Fruit fly (Drosophila melanogaster) whole organism, embryonic: ENCODE measurements around the gene Pka-C1.
A peak's percentile ranks its signal among the peaks of the same experiment; 100 is the strongest.

Experiments
- B-H2 ChIP-seq: fragments of 200-800 bp; sonication (Bioruptor generic); optimal IDR thresholded peaks from 2 replicates; lab custom pipeline; 2018; ENCODE audit warnings: missing biosample characterization, mild to moderate bottlenecking, missing genetic modification characterization
- C15 ChIP-seq: fragments of 200-800 bp; sonication (Bioruptor generic); IDR thresholded peaks from 3 replicates; pipeline ENCODE4 v1.3.6; 2022; ENCODE audit warnings: missing biosample characterization, missing genetic modification characterization
- CG11085 ChIP-seq: fragments of 200-800 bp; sonication (Bioruptor generic); IDR thresholded peaks from 2 replicates; pipeline ENCODE4 v1.3.6; 2022; ENCODE audit warnings: missing biosample characterization, missing genetic modification characterization
- CG11093 ChIP-seq: fragments of 200-800 bp; sonication (Bioruptor generic); IDR thresholded peaks from 3 replicates; pipeline ENCODE4 v1.3.6; 2022; ENCODE audit warnings: missing biosample characterization, missing genetic modification characterization
- CG11247 ChIP-seq: fragments of 200-800 bp; sonication (Bioruptor generic); IDR thresholded peaks from 2 replicates; pipeline ENCODE4 v1.3.6; 2022; ENCODE audit warnings: missing biosample characterization, missing genetic modification characterization
- CG11560 ChIP-seq: fragments of 200-800 bp; sonication (Bioruptor generic); IDR thresholded peaks from 3 replicates; pipeline ENCODE4 v1.3.6; 2022; ENCODE audit warnings: missing biosample characterization, missing genetic modification characterization
- CG11695 ChIP-seq: fragments of 200-800 bp; sonication (Bioruptor generic); IDR thresholded peaks from 3 replicates; pipeline ENCODE4 v1.3.6; 2022; ENCODE audit warnings: missing biosample characterization, missing genetic modification characterization
- CG12299 ChIP-seq: fragments of 200-800 bp; sonication (Bioruptor generic); optimal IDR thresholded peaks from 2 replicates; lab custom pipeline; 2018; ENCODE audit warnings: missing biosample characterization, mild to moderate bottlenecking, missing genetic modification characterization
- CG16779 ChIP-seq: fragments of 200-800 bp; sonication (Bioruptor generic); IDR thresholded peaks from 2 replicates; pipeline ENCODE4 v1.3.6; 2022; ENCODE audit warnings: missing biosample characterization, missing genetic modification characterization
- CG17328 ChIP-seq: fragments of 200-800 bp; sonication (Bioruptor generic); IDR thresholded peaks from 2 replicates; pipeline ENCODE4 v1.3.6; 2022; ENCODE audit warnings: missing biosample characterization, missing genetic modification characterization
- CG17385 ChIP-seq: fragments of 200-800 bp; sonication (Bioruptor generic); optimal IDR thresholded peaks from 3 replicates; lab custom pipeline; 2018; ENCODE audit warnings: missing biosample characterization, mild to moderate bottlenecking, missing genetic modification characterization
- CG2120 ChIP-seq: fragments of 200-800 bp; sonication (Bioruptor generic); optimal IDR thresholded peaks from 3 replicates; lab custom pipeline; 2016; ENCODE audit warnings: missing biosample characterization, missing genetic modification characterization
- CG32532 ChIP-seq: fragments of 200-800 bp; sonication (Bioruptor generic); IDR thresholded peaks from 2 replicates; pipeline ENCODE4 v1.3.6; 2022; ENCODE audit warnings: missing biosample characterization, missing genetic modification characterization
- CG32772 ChIP-seq: fragments of 200-800 bp; sonication (Bioruptor generic); IDR thresholded peaks from 2 replicates; pipeline ENCODE4 v1.3.6; 2022; ENCODE audit warnings: missing biosample characterization, missing genetic modification characterization
- CG34422 ChIP-seq: fragments of 200-800 bp; sonication (Bioruptor generic); IDR thresholded peaks from 3 replicates; pipeline ENCODE4 v1.3.6; 2022; ENCODE audit warnings: missing biosample characterization, missing genetic modification characterization
- CG4424 ChIP-seq: fragments of 200-800 bp; sonication (Bioruptor generic); optimal IDR thresholded peaks from 3 replicates; lab custom pipeline; 2016; ENCODE audit warnings: missing biosample characterization, missing genetic modification characterization
- CG6854 ChIP-seq: fragments of 200-800 bp; sonication (Bioruptor generic); optimal IDR thresholded peaks from 3 replicates; lab custom pipeline; 2017; ENCODE audit warnings: missing biosample characterization, mild to moderate bottlenecking, missing genetic modification characterization
- CG7786 ChIP-seq: fragments of 200-800 bp; sonication (Bioruptor generic); optimal IDR thresholded peaks from 2 replicates; lab custom pipeline; 2016; ENCODE audit warnings: missing biosample characterization, missing genetic modification characterization
- CG7987 ChIP-seq: fragments of 200-800 bp; sonication (Bioruptor generic); optimal IDR thresholded peaks from 2 replicates; lab custom pipeline; 2018; ENCODE audit warnings: missing biosample characterization, mild to moderate bottlenecking, missing genetic modification characterization, moderate library complexity
- CHES-1-like ChIP-seq: fragments of 200-800 bp; sonication (Bioruptor generic); optimal IDR thresholded peaks from 2 replicates; lab custom pipeline; 2016; ENCODE audit warnings: missing biosample characterization, missing genetic modification characterization
- Dip3 ChIP-seq: fragments of 200-800 bp; sonication (Bioruptor generic); optimal IDR thresholded peaks from 3 replicates; lab custom pipeline; 2016; ENCODE audit warnings: missing biosample characterization, missing genetic modification characterization
- Doc2 ChIP-seq: fragments of 200-800 bp; sonication (Bioruptor generic); IDR thresholded peaks from 2 replicates; pipeline ENCODE4 v1.3.6; 2022; ENCODE audit warnings: missing biosample characterization, missing genetic modification characterization
- GATAe ChIP-seq: fragments of 200-800 bp; sonication (Bioruptor generic); conservative IDR thresholded peaks from 2 replicates; pipeline ENCODE4 v1.3.6; 2022; ENCODE audit warnings: missing biosample characterization, missing genetic modification characterization
- HLH3B ChIP-seq: fragments of 200-800 bp; sonication (Bioruptor generic); IDR thresholded peaks from 2 replicates; pipeline ENCODE4 v1.3.6; 2022; ENCODE audit warnings: missing biosample characterization, missing genetic modification characterization
- HmgZ ChIP-seq: fragments of 200-800 bp; sonication (Bioruptor generic); optimal IDR thresholded peaks from 2 replicates; lab custom pipeline; 2018; ENCODE audit warnings: missing biosample characterization, mild to moderate bottlenecking, missing genetic modification characterization
- Hmr ChIP-seq: fragments of 200-800 bp; sonication (Bioruptor generic); optimal IDR thresholded peaks from 3 replicates; lab custom pipeline; 2017; ENCODE audit warnings: mild to moderate bottlenecking, missing biosample characterization, missing genetic modification reagents, missing genetic modification characterization
- Lhr ChIP-seq: fragments of 200-800 bp; sonication (Bioruptor generic); optimal IDR thresholded peaks from 3 replicates; lab custom pipeline; 2017; ENCODE audit warnings: mild to moderate bottlenecking, missing biosample characterization, missing genetic modification reagents, missing genetic modification characterization
- Mes4 ChIP-seq: fragments of 200-800 bp; sonication (Bioruptor generic); optimal IDR thresholded peaks from 2 replicates; lab custom pipeline; 2016; ENCODE audit warnings: missing biosample characterization, missing genetic modification characterization
- Rfx ChIP-seq: fragments of 200-800 bp; sonication (Bioruptor generic); IDR thresholded peaks from 2 replicates; pipeline ENCODE4 v1.3.6; 2022; ENCODE audit warnings: missing biosample characterization, missing genetic modification characterization
- Scr ChIP-seq: fragments of 200-800 bp; sonication (Bioruptor generic); IDR thresholded peaks from 2 replicates; pipeline ENCODE4 v1.3.6; 2022; ENCODE audit warnings: missing biosample characterization, missing genetic modification characterization; ENCODE audit not compliant: partially characterized antibody
- Usf ChIP-seq: fragments of 200-800 bp; sonication (Bioruptor generic); optimal IDR thresholded peaks from 2 replicates; lab custom pipeline; 2017; ENCODE audit warnings: missing genotype, missing biosample characterization, missing genetic modification characterization
- Xbp1 ChIP-seq: fragments of 200-800 bp; sonication (Bioruptor generic); optimal IDR thresholded peaks from 3 replicates; lab custom pipeline; 2016; ENCODE audit warnings: missing biosample characterization, mild to moderate bottlenecking, missing genetic modification characterization
- Xrp1 ChIP-seq: fragments of 200-800 bp; sonication (Bioruptor generic); IDR thresholded peaks from 2 replicates; pipeline ENCODE4 v1.3.6; 2022; ENCODE audit warnings: missing biosample characterization, missing genetic modification characterization
- az2 ChIP-seq: fragments of 200-800 bp; sonication (Bioruptor generic); optimal IDR thresholded peaks from 3 replicates; lab custom pipeline; 2016; ENCODE audit warnings: missing biosample characterization, missing genetic modification characterization
- bsh ChIP-seq, 2 experiments: fragments of 200-800 bp; sonication (Bioruptor generic); optimal IDR thresholded peaks; 2 replicates each; lab custom pipeline; 2017 to 2018; ENCODE audit warnings: mild to moderate bottlenecking in 2 of 2, missing biosample characterization in 2 of 2, missing genetic modification characterization in 2 of 2, moderate library complexity in 1 of 2
- cas ChIP-seq: fragments of 200-800 bp; sonication (Bioruptor generic); IDR thresholded peaks from 2 replicates; pipeline ENCODE4 v1.3.6; 2022; ENCODE audit warnings: missing biosample characterization, missing genetic modification characterization
- chn ChIP-seq: fragments of 200-800 bp; sonication (Bioruptor generic); optimal IDR thresholded peaks from 2 replicates; lab custom pipeline; 2016; ENCODE audit warnings: missing biosample characterization, missing genetic modification characterization
- dmrt99B ChIP-seq: fragments of 200-800 bp; sonication (Bioruptor generic); optimal IDR thresholded peaks from 2 replicates; lab custom pipeline; 2018; ENCODE audit warnings: missing biosample characterization, mild to moderate bottlenecking, missing genetic modification characterization, moderate library complexity
- dpn ChIP-seq, 2 experiments: fragments of 200-800 bp; sonication (Bioruptor generic); optimal IDR thresholded peaks; 3 replicates each; lab custom pipeline; 2016; ENCODE audit warnings: missing biosample characterization in 2 of 2, missing genetic modification characterization in 2 of 2
- en ChIP-seq: fragments of 200-800 bp; sonication (Bioruptor generic); optimal IDR thresholded peaks from 2 replicates; lab custom pipeline; 2016; ENCODE audit warnings: missing biosample characterization, missing genetic modification characterization
- ewg ChIP-seq: fragments of 200-800 bp; sonication (Bioruptor generic); optimal IDR thresholded peaks from 3 replicates; lab custom pipeline; 2017; ENCODE audit warnings: mild to moderate bottlenecking, missing biosample characterization, missing genetic modification reagents, missing genetic modification characterization
- exex ChIP-seq: fragments of 200-800 bp; sonication (Bioruptor generic); optimal IDR thresholded peaks from 4 replicates; lab custom pipeline; 2018; ENCODE audit warnings: missing biosample characterization, mild to moderate bottlenecking, missing genetic modification characterization, moderate library complexity
- fd96Cb ChIP-seq: fragments of 200-800 bp; sonication (Bioruptor generic); optimal IDR thresholded peaks from 2 replicates; lab custom pipeline; 2018; ENCODE audit warnings: missing biosample characterization, mild to moderate bottlenecking, missing genetic modification characterization, moderate library complexity
- gt ChIP-seq: fragments of 200-800 bp; sonication (Bioruptor generic); IDR thresholded peaks from 2 replicates; pipeline ENCODE4 v1.3.6; 2022; ENCODE audit warnings: missing biosample characterization, missing genetic modification characterization
- jing ChIP-seq: fragments of 200-800 bp; sonication (Bioruptor generic); optimal IDR thresholded peaks from 2 replicates; lab custom pipeline; 2018; ENCODE audit warnings: missing biosample characterization, mild to moderate bottlenecking, missing genetic modification characterization
- onecut ChIP-seq: fragments of 200-800 bp; sonication (Bioruptor generic); IDR thresholded peaks from 2 replicates; pipeline ENCODE4 v1.3.6; 2022; ENCODE audit warnings: missing biosample characterization, missing genetic modification characterization
- pum ChIP-seq: fragments of 200-800 bp; sonication (Bioruptor generic); optimal IDR thresholded peaks from 2 replicates; lab custom pipeline; 2016; ENCODE audit warnings: missing biosample characterization, missing genetic modification characterization
- row ChIP-seq: fragments of 200-800 bp; sonication (Bioruptor generic); IDR thresholded peaks from 3 replicates; pipeline ENCODE4 v1.3.6; 2022; ENCODE audit warnings: missing biosample characterization, missing genetic modification characterization
- slbo ChIP-seq: fragments of 200-800 bp; sonication (Bioruptor generic); IDR thresholded peaks from 2 replicates; pipeline ENCODE4 v1.3.6; 2022; ENCODE audit warnings: missing biosample characterization, missing genetic modification characterization
- sqz ChIP-seq: fragments of 200-800 bp; sonication (Bioruptor generic); optimal IDR thresholded peaks from 3 replicates; lab custom pipeline; 2018; ENCODE audit warnings: missing biosample characterization, mild to moderate bottlenecking, missing genetic modification characterization
- ttk ChIP-seq: fragments of 200-800 bp; sonication (Bioruptor generic); IDR thresholded peaks from 2 replicates; pipeline ENCODE4 v2.1.2; 2022; ENCODE audit warnings: missing biosample characterization, missing genetic modification characterization
- wor ChIP-seq: fragments of 200-800 bp; sonication (Bioruptor generic); IDR thresholded peaks from 2 replicates; pipeline ENCODE4 v1.3.6; 2022; ENCODE audit warnings: missing biosample characterization, missing genetic modification characterization

Pka-C1 gene

dm6 chr2L:9660516-9660920 lies 38.6 kb downstream of the Pka-C1 start (continued):
- TF ChIP-seq Scr, result no peak
- TF ChIP-seq Doc2 (GFP tag; lab: Robert Waterston, UW), result no peak
- TF ChIP-seq Usf (GFP tag; lab: Kevin White, UChicago), result peak; percentile 23
- peak; percentile 81 for TF ChIP-seq CG17385
- peak; percentile 43 for TF ChIP-seq exex
- TF ChIP-seq cas (GFP tag; lab: Robert Waterston, UW), result no peak
- peak; percentile 53 for TF ChIP-seq GATAe (GFP tag; lab: Robert Waterston, UW)
- no peak for TF ChIP-seq chn (GFP tag; lab: Kevin White, UChicago)
- TF ChIP-seq Lhr, result no peak
- peak; percentile 15 for TF ChIP-seq CG7987 (GFP tag; lab: Kevin White, UChicago)
- peak; percentile 57 for TF ChIP-seq Xbp1 (GFP tag; lab: Kevin White, UChicago)
- TF ChIP-seq slbo (GFP tag; lab: Robert Waterston, UW), result peak; percentile 82
- peak; percentile 72 for TF ChIP-seq Rfx (GFP tag; lab: Robert Waterston, UW)
- TF ChIP-seq row (GFP tag; lab: Robert Waterston, UW), result peak; percentile 87
- peak; percentile 50; the same call in 1 of the 3 replicates for TF ChIP-seq C15 (GFP tag; lab: Robert Waterston, UW)
- TF ChIP-seq CG32532 (GFP tag; lab: Robert Waterston, UW), result peak; percentile 81
- TF ChIP-seq CG34422, result peak; percentile 63; the same call in 2 of the 3 replicates
- peak; percentile 36 for TF ChIP-seq sqz (GFP tag; lab: Kevin White, UChicago)
- TF ChIP-seq dmrt99B (tag; lab: Kevin White, UChicago), result peak; percentile 88
- peak; percentile 65 for TF ChIP-seq B-H2 (GFP tag; lab: Kevin White, UChicago)
- TF ChIP-seq CG16779, result peak; percentile 53; the same call in 1 of the 2 replicates
- peak; percentile 35 for TF ChIP-seq pum (GFP tag; lab: Kevin White, UChicago)
- peak; percentile 63 for TF ChIP-seq CG7786 (GFP tag; lab: Kevin White, UChicago)
- TF ChIP-seq HLH3B (GFP tag; lab: Robert Waterston, UW), result peak; percentile 66
- peak; percentile 64; the same call in 2 of the 3 replicates for TF ChIP-seq CG11560 (tag; lab: Robert Waterston, UW)
- peak; percentile 92 for TF ChIP-seq Hmr
- no peak; the same call in 1 of the 2 replicates for TF ChIP-seq CG11085 (GFP tag; lab: Robert Waterston, UW)
- TF ChIP-seq Xrp1, result peak; percentile 57; the same call in 1 of the 2 replicates
- peak; percentile 91 for TF ChIP-seq CG2120 (GFP tag; lab: Kevin White, UChicago)
- peak; percentile 62 for TF ChIP-seq Dip3
- TF ChIP-seq CHES-1-like (GFP tag; lab: Kevin White, UChicago), result peak; percentile 8
- peak; percentile 66 for TF ChIP-seq onecut (GFP tag; lab: Robert Waterston, UW)
- TF ChIP-seq az2 (GFP tag; lab: Kevin White, UChicago), result peak; percentile 23
- TF ChIP-seq CG4424, result peak; percentile 17
- TF ChIP-seq CG6854 (GFP tag; lab: Kevin White, UChicago), result peak; percentile 89
- peak; percentile 50; the same call in 1 of the 2 replicates for TF ChIP-seq ttk (GFP tag; lab: Robert Waterston, UW)
- TF ChIP-seq gt, result no peak
- peak; percentile 44 for TF ChIP-seq wor
- peak; percentile 46 for TF ChIP-seq CG11247
- TF ChIP-seq dpn (GFP tag; optimal IDR thresholded peaks at IDR 0.05; lab: Kevin White, UChicago), result peak; percentile 46 to 62
- TF ChIP-seq CG11695, result peak; percentile 85
- peak; percentile 58 for TF ChIP-seq HmgZ (tag; lab: Kevin White, UChicago)
- 0 out of 2 replicates have a peak, but pooled peaks have one; percentile 51 for TF ChIP-seq CG32772 (GFP tag; lab: Robert Waterston, UW)
- TF ChIP-seq CG17328, result peak; percentile 36
- no peak for TF ChIP-seq jing (GFP tag; lab: Kevin White, UChicago)
- peak; percentile 15 for TF ChIP-seq Mes4 (GFP tag; lab: Kevin White, UChicago)
- peak; percentile 66 for TF ChIP-seq CG12299 (tag; lab: Kevin White, UChicago)
- peak; percentile 82 for TF ChIP-seq ewg (GFP tag; lab: Kevin White, UChicago)
- peak; percentile 69 for TF ChIP-seq fd96Cb (tag; lab: Kevin White, UChicago)
- TF ChIP-seq CG11093 (GFP tag; lab: Robert Waterston, UW), result peak; percentile 51; the same call in 2 of the 3 replicates
- no peak for TF ChIP-seq en (GFP tag; lab: Kevin White, UChicago)
- TF ChIP-seq bsh (GFP tag; optimal IDR thresholded peaks at IDR 0.05; lab: Kevin White, UChicago), result no peak
